Worm (Caenorhabditis elegans): ENCODE data around the gene cyp-13A10.

The cyp-13A10 gene

ce11 chrII:9662797-9663196, at the start of gene cyp-13A10:
Gene cyp-13A10 (minus strand): TSS chrII:9662884.
- TF ChIP-seq hmbx-1 (tag; optimal IDR thresholded peaks at IDR 0.05) (no peak), sea-1 (GFP tag; conservative IDR thresholded peaks at IDR 0.05) (no peak), pes-1 (GFP tag; IDR thresholded peaks at IDR 0.05) (no peak), ceh-36 (tag; optimal IDR thresholded peaks at IDR 0.05) (no peak), scrt-1 (GFP tag; IDR thresholded peaks at IDR 0.05) (no peak), hnd-1 (tag; optimal IDR thresholded peaks at IDR 0.05) (no peak), tbx-37 (GFP tag; conservative IDR thresholded peaks at IDR 0.05) (no peak), tbx-11 (GFP tag; IDR thresholded peaks at IDR 0.05) (no peak), F13C5.2 (tag; optimal IDR thresholded peaks at IDR 0.05) (no peak), ama-1 (optimal IDR thresholded peaks at IDR 0.05) (no peak), B0310.2 (tag; optimal IDR thresholded peaks at IDR 0.05) (no peak), flt-1 (GFP tag; IDR thresholded peaks at IDR 0.05) (no peak), ceh-13 (GFP tag; optimal IDR thresholded peaks at IDR 0.05) (no peak), tra-4 (tag; optimal IDR thresholded peaks at IDR 0.05) (no peak), aly-1 (tag; optimal IDR thresholded peaks at IDR 0.05) (no peak), hmg-4 (GFP tag; optimal IDR thresholded peaks at IDR 0.05) (no peak)

ce11 chrII:9708835-9709299, 46.2 kb upstream of the cyp-13A10 start, which contains the start of gene glt-5:
Gene glt-5 (minus strand): TSS chrII:9708885.
- TF ChIP-seq tbx-11 (GFP tag; IDR thresholded peaks at IDR 0.05) = no peak
- no peak for TF ChIP-seq flt-1 (GFP tag; IDR thresholded peaks at IDR 0.05)
- TF ChIP-seq hmbx-1 (tag; optimal IDR thresholded peaks at IDR 0.05) = no peak
- TF ChIP-seq ceh-36 (tag; optimal IDR thresholded peaks at IDR 0.05) = no peak
- no peak for TF ChIP-seq ceh-13 (GFP tag; optimal IDR thresholded peaks at IDR 0.05)
- TF ChIP-seq pes-1 (GFP tag; IDR thresholded peaks at IDR 0.05) = no peak
- TF ChIP-seq scrt-1 (GFP tag; IDR thresholded peaks at IDR 0.05) = no peak

ce11 chrII:9706207-9706606, 43.5 kb upstream of the cyp-13A10 start, which contains the start of gene Y53C12A.3:
Gene Y53C12A.3 (minus strand): TSS chrII:9706240.
- TF ChIP-seq tbx-37 (GFP tag; conservative IDR thresholded peaks at IDR 0.05) = no peak
- TF ChIP-seq ama-1 (optimal IDR thresholded peaks at IDR 0.05) = no peak
- no peak for TF ChIP-seq flt-1 (GFP tag; IDR thresholded peaks at IDR 0.05)
- TF ChIP-seq F13C5.2 (tag; optimal IDR thresholded peaks at IDR 0.05) = peak; percentile 16
- TF ChIP-seq hmbx-1 (tag; optimal IDR thresholded peaks at IDR 0.05) = no peak
- no peak for TF ChIP-seq aly-1 (tag; optimal IDR thresholded peaks at IDR 0.05)
- TF ChIP-seq scrt-1 (GFP tag; IDR thresholded peaks at IDR 0.05) = no peak

- TF ChIP-seq sea-1 (GFP tag; conservative IDR thresholded peaks at IDR 0.05) = no peak
- no peak for TF ChIP-seq tra-4 (tag; optimal IDR thresholded peaks at IDR 0.05)
- TF ChIP-seq hmbx-1 (tag; optimal IDR thresholded peaks at IDR 0.05) = no peak
- no peak for TF ChIP-seq hmg-4 (GFP tag; optimal IDR thresholded peaks at IDR 0.05)
- TF ChIP-seq tbx-11 (GFP tag; IDR thresholded peaks at IDR 0.05) = no peak
- no peak for TF ChIP-seq pes-1 (GFP tag; IDR thresholded peaks at IDR 0.05)
- TF ChIP-seq ceh-13 (GFP tag; optimal IDR thresholded peaks at IDR 0.05) = no peak
- TF ChIP-seq hnd-1 (tag; optimal IDR thresholded peaks at IDR 0.05) = no peak
- TF ChIP-seq aly-1 (tag; optimal IDR thresholded peaks at IDR 0.05) = no peak
- TF ChIP-seq ets-7 (tag; optimal IDR thresholded peaks at IDR 0.05) = no peak
- no peak for TF ChIP-seq flt-1 (GFP tag; IDR thresholded peaks at IDR 0.05)
- TF ChIP-seq F13C5.2 (tag; optimal IDR thresholded peaks at IDR 0.05) = no peak
These were observed 42.1 kb upstream of the cyp-13A10 start, which contains the start of gene Y53C12A.10 for ce11 chrII:9704746-9705145. Gene Y53C12A.10 (minus strand): TSS chrII:9704846.

ce11 chrII:9703601-9704000, 40.9 kb upstream of the cyp-13A10 start, which contains the start of gene mop-25.2:
Gene mop-25.2 (minus strand): TSS chrII:9703701.
- no peak for TF ChIP-seq aly-1 (tag; optimal IDR thresholded peaks at IDR 0.05)
- no peak for TF ChIP-seq flt-1 (GFP tag; IDR thresholded peaks at IDR 0.05)
- no peak for TF ChIP-seq ceh-13 (GFP tag; optimal IDR thresholded peaks at IDR 0.05)
- no peak for TF ChIP-seq hmbx-1 (tag; optimal IDR thresholded peaks at IDR 0.05)
- TF ChIP-seq B0310.2 (tag; optimal IDR thresholded peaks at IDR 0.05) = no peak
- TF ChIP-seq hmg-4 (GFP tag; optimal IDR thresholded peaks at IDR 0.05) = no peak
- no peak for TF ChIP-seq ama-1 (optimal IDR thresholded peaks at IDR 0.05)
- no peak for TF ChIP-seq tbx-37 (GFP tag; conservative IDR thresholded peaks at IDR 0.05)
- no peak for TF ChIP-seq ceh-36 (tag; optimal IDR thresholded peaks at IDR 0.05)
- no peak for TF ChIP-seq F13C5.2 (tag; optimal IDR thresholded peaks at IDR 0.05)
- TF ChIP-seq sea-1 (GFP tag; conservative IDR thresholded peaks at IDR 0.05) = no peak
- TF ChIP-seq tra-4 (tag; optimal IDR thresholded peaks at IDR 0.05) = no peak
- no peak for TF ChIP-seq tbx-11 (GFP tag; IDR thresholded peaks at IDR 0.05)
- no peak for TF ChIP-seq ets-7 (tag; optimal IDR thresholded peaks at IDR 0.05)
- TF ChIP-seq scrt-1 (GFP tag; IDR thresholded peaks at IDR 0.05) = no peak
- no peak for TF ChIP-seq pes-1 (GFP tag; IDR thresholded peaks at IDR 0.05)

- no peak for TF ChIP-seq tbx-37 (GFP tag; conservative IDR thresholded peaks at IDR 0.05)
- no peak for TF ChIP-seq pes-1 (GFP tag; IDR thresholded peaks at IDR 0.05)
- TF ChIP-seq scrt-1 (GFP tag; IDR thresholded peaks at IDR 0.05) = no peak
- no peak for TF ChIP-seq B0310.2 (tag; optimal IDR thresholded peaks at IDR 0.05)
- TF ChIP-seq ceh-36 (tag; optimal IDR thresholded peaks at IDR 0.05) = no peak
- no peak for TF ChIP-seq hnd-1 (tag; optimal IDR thresholded peaks at IDR 0.05)
- TF ChIP-seq F13C5.2 (tag; optimal IDR thresholded peaks at IDR 0.05) = no peak
- TF ChIP-seq ama-1 (optimal IDR thresholded peaks at IDR 0.05) = no peak
- no peak for TF ChIP-seq ets-7 (tag; optimal IDR thresholded peaks at IDR 0.05)
- no peak for TF ChIP-seq ceh-13 (GFP tag; optimal IDR thresholded peaks at IDR 0.05)
- no peak for TF ChIP-seq aly-1 (tag; optimal IDR thresholded peaks at IDR 0.05)
- TF ChIP-seq sea-1 (GFP tag; conservative IDR thresholded peaks at IDR 0.05) = no peak
- no peak for TF ChIP-seq hmbx-1 (tag; optimal IDR thresholded peaks at IDR 0.05)
- TF ChIP-seq hmg-4 (GFP tag; optimal IDR thresholded peaks at IDR 0.05) = no peak
- TF ChIP-seq tra-4 (tag; optimal IDR thresholded peaks at IDR 0.05) = no peak
- no peak for TF ChIP-seq tbx-11 (GFP tag; IDR thresholded peaks at IDR 0.05)
- TF ChIP-seq flt-1 (GFP tag; IDR thresholded peaks at IDR 0.05) = no peak
These were observed 37.7 kb upstream of the cyp-13A10 start, which contains the start of the genes Y53C12A.8 and Y53C12A.7 for ce11 chrII:9700363-9700762. Gene Y53C12A.8 (minus strand): TSS chrII:9700463. Gene Y53C12A.7 (plus strand): TSS chrII:9700543.

ce11 chrII:9695942-9696341, 33.3 kb upstream of the cyp-13A10 start:
- TF ChIP-seq ets-7 (tag; optimal IDR thresholded peaks at IDR 0.05) = no peak
- no peak for TF ChIP-seq tbx-11 (GFP tag; IDR thresholded peaks at IDR 0.05)
- no peak for TF ChIP-seq F13C5.2 (tag; optimal IDR thresholded peaks at IDR 0.05)
- no peak for TF ChIP-seq tbx-37 (GFP tag; conservative IDR thresholded peaks at IDR 0.05)
- no peak for TF ChIP-seq sea-1 (GFP tag; conservative IDR thresholded peaks at IDR 0.05)
- TF ChIP-seq aly-1 (tag; optimal IDR thresholded peaks at IDR 0.05) = no peak
- TF ChIP-seq B0310.2 (tag; optimal IDR thresholded peaks at IDR 0.05) = no peak
- no peak for TF ChIP-seq hnd-1 (tag; optimal IDR thresholded peaks at IDR 0.05)
- no peak for TF ChIP-seq tra-4 (tag; optimal IDR thresholded peaks at IDR 0.05)
- TF ChIP-seq pes-1 (GFP tag; IDR thresholded peaks at IDR 0.05) = no peak
- TF ChIP-seq hmbx-1 (tag; optimal IDR thresholded peaks at IDR 0.05) = no peak
- no peak for TF ChIP-seq ceh-36 (tag; optimal IDR thresholded peaks at IDR 0.05)
- no peak for TF ChIP-seq ama-1 (optimal IDR thresholded peaks at IDR 0.05)
- no peak for TF ChIP-seq hmg-4 (GFP tag; optimal IDR thresholded peaks at IDR 0.05)
- TF ChIP-seq ceh-13 (GFP tag; optimal IDR thresholded peaks at IDR 0.05) = no peak
- no peak for TF ChIP-seq flt-1 (GFP tag; IDR thresholded peaks at IDR 0.05)
- no peak for TF ChIP-seq scrt-1 (GFP tag; IDR thresholded peaks at IDR 0.05)

Measured in whole organism, early embryonic.